Fruit fly (Drosophila melanogaster) whole organism, wandering third instar larva: ENCODE measurements around the gene Hipk.
A peak's percentile ranks its signal among the peaks of the same experiment; 100 is the strongest.

Source experiments
- Abd-B ChIP-seq: fragments of >200 bp; optimal IDR thresholded peaks from 2 replicates; lab custom pipeline; 2017; ENCODE audit warnings: missing biosample characterization, missing genetic modification characterization
- CG32264 ChIP-seq: fragments of 200-800 bp; sonication (Bioruptor generic); optimal IDR thresholded peaks from 2 replicates; lab custom pipeline; 2016; ENCODE audit warnings: missing biosample characterization, missing genetic modification characterization
- CG9705 ChIP-seq: fragments of 200-800 bp; sonication (Bioruptor generic); optimal IDR thresholded peaks from 2 replicates; lab custom pipeline; 2018; ENCODE audit warnings: missing biosample characterization, mild to moderate bottlenecking, missing genetic modification characterization
- CrebA ChIP-seq: fragments of 200-800 bp; sonication (Bioruptor generic); optimal IDR thresholded peaks from 2 replicates; lab custom pipeline; 2016; ENCODE audit warnings: missing biosample characterization, mild to moderate bottlenecking, missing genetic modification characterization, borderline replicate concordance
- Dfd ChIP-seq: fragments of >200 bp; optimal IDR thresholded peaks from 2 replicates; lab custom pipeline; 2017; ENCODE audit warnings: missing biosample characterization, missing genetic modification characterization
- Dif ChIP-seq: fragments of 200-275, 200-300 bp; sonication (Bioruptor generic); optimal IDR thresholded peaks from 2 replicates; lab custom pipeline; 2018; ENCODE audit warnings: missing biosample characterization, missing genetic modification characterization; ENCODE audit not compliant: partially characterized antibody
- GATAd ChIP-seq: sonication (Bioruptor generic); optimal IDR thresholded peaks from 2 replicates; lab custom pipeline; 2016; ENCODE audit warnings: missing biosample characterization, missing genetic modification characterization
- HLH106 ChIP-seq: fragments of 200-800 bp; optimal IDR thresholded peaks from 3 replicates; lab custom pipeline; 2019; ENCODE audit warnings: missing biosample characterization, mild to moderate bottlenecking, missing genetic modification characterization, moderate library complexity
- Hnf4 ChIP-seq: fragments of 200-800 bp; sonication (Bioruptor generic); optimal IDR thresholded peaks from 2 replicates; lab custom pipeline; 2016; ENCODE audit warnings: missing biosample characterization, mild to moderate bottlenecking, missing genetic modification characterization
- Hr78 ChIP-seq: fragments of >200 bp; optimal IDR thresholded peaks from 2 replicates; lab custom pipeline; 2017; ENCODE audit warnings: missing biosample characterization, missing genetic modification characterization
- Hr83 ChIP-seq: fragments of 200-300 bp; sonication (Bioruptor generic); optimal IDR thresholded peaks from 2 replicates; lab custom pipeline; 2016; ENCODE audit warnings: missing biosample characterization, mild to moderate bottlenecking, missing genetic modification characterization, moderate library complexity; ENCODE audit not compliant: poor library complexity, severe bottlenecking
- Jra ChIP-seq: sonication (Bioruptor generic); optimal IDR thresholded peaks from 2 replicates; lab custom pipeline; 2016; ENCODE audit warnings: missing biosample characterization, missing genetic modification characterization
- Mio ChIP-seq: sonication (Bioruptor generic); optimal IDR thresholded peaks from 2 replicates; lab custom pipeline; 2016; ENCODE audit warnings: missing biosample characterization, missing genetic modification characterization
- Myc ChIP-seq: fragments of >200 bp; optimal IDR thresholded peaks from 2 replicates; lab custom pipeline; 2017
- N ChIP-seq: fragments of >200 bp; optimal IDR thresholded peaks from 2 replicates; lab custom pipeline; 2018; ENCODE audit warnings: missing biosample characterization, missing external identifiers, missing genetic modification characterization
- OdsH ChIP-seq: fragments of 200-800 bp; sonication (Bioruptor generic); optimal IDR thresholded peaks from 2 replicates; lab custom pipeline; 2016; ENCODE audit warnings: missing biosample characterization, mild to moderate bottlenecking, missing genetic modification characterization
- Rel ChIP-seq, 2 experiments: fragments of 200-800 bp; sonication (Bioruptor generic) in 1 of 2; optimal IDR thresholded peaks; 2 replicates in 1 of 2; 3 replicates in 1 of 2; lab custom pipeline; 2016 to 2019; ENCODE audit warnings: mild to moderate bottlenecking in 2 of 2, missing biosample characterization in 2 of 2, missing genetic modification characterization in 2 of 2, moderate library complexity in 1 of 2
- Sp1 ChIP-seq: fragments of 200-800 bp; sonication (Bioruptor generic); optimal IDR thresholded peaks from 3 replicates; lab custom pipeline; 2019; ENCODE audit warnings: missing biosample characterization, mild to moderate bottlenecking, missing genetic modification characterization, moderate library complexity
- Vsx2 ChIP-seq: fragments of 200-300, 225-300 bp; sonication (Bioruptor generic); optimal IDR thresholded peaks from 2 replicates; lab custom pipeline; 2018; ENCODE audit warnings: missing biosample characterization, missing genetic modification characterization; ENCODE audit not compliant: partially characterized antibody
- br ChIP-seq: fragments of 200-800 bp; sonication (Bioruptor generic); optimal IDR thresholded peaks from 2 replicates; lab custom pipeline; 2016; ENCODE audit warnings: missing biosample characterization, missing genetic modification characterization
- brk ChIP-seq: fragments of 200-800 bp; sonication (Bioruptor generic); optimal IDR thresholded peaks from 2 replicates; lab custom pipeline; 2016; ENCODE audit warnings: missing biosample characterization, mild to moderate bottlenecking, missing genetic modification characterization
- dl ChIP-seq, 2 experiments: fragments of 175-275, 200-275 bp in 1 of 2; fragments of 200-275 bp in 1 of 2; sonication (Bioruptor generic); optimal IDR thresholded peaks; lab custom pipeline; 2018; ENCODE audit warnings: mild to moderate bottlenecking in 2 of 2, missing biosample characterization in 2 of 2, missing genetic modification characterization in 2 of 2, moderate library complexity in 2 of 2; ENCODE audit not compliant: partially characterized antibody in 2 of 2, insufficient read depth in 1 of 2
- dmrt93B ChIP-seq: fragments of 200-800 bp; sonication (Bioruptor generic); optimal IDR thresholded peaks from 2 replicates; lab custom pipeline; 2018; ENCODE audit warnings: missing biosample characterization, mild to moderate bottlenecking, missing genetic modification characterization
- dsf ChIP-seq: sonication (Bioruptor generic); optimal IDR thresholded peaks from 2 replicates; lab custom pipeline; 2016; ENCODE audit warnings: missing biosample characterization, missing genetic modification characterization, borderline replicate concordance
- ey ChIP-seq: fragments of 200-800 bp; sonication (Bioruptor generic); optimal IDR thresholded peaks from 2 replicates; lab custom pipeline; 2016; ENCODE audit warnings: missing biosample characterization, missing genetic modification characterization
- foxo ChIP-seq, 2 experiments: fragments of 200-800 bp; sonication (Bioruptor generic); optimal IDR thresholded peaks; 2 replicates in 1 of 2; 3 replicates in 1 of 2; lab custom pipeline; 2016 to 2017; ENCODE audit warnings: missing biosample characterization in 2 of 2, missing genetic modification characterization in 2 of 2
- fru ChIP-seq: fragments of 200-800 bp; sonication (Bioruptor generic); optimal IDR thresholded peaks from 3 replicates; lab custom pipeline; 2016; ENCODE audit warnings: missing biosample characterization, mild to moderate bottlenecking, missing genetic modification characterization
- h ChIP-seq: fragments of 200-800 bp; sonication (Bioruptor generic); optimal IDR thresholded peaks from 3 replicates; lab custom pipeline; 2016; ENCODE audit warnings: missing biosample characterization, mild to moderate bottlenecking, missing genetic modification characterization
- jim ChIP-seq: fragments of 175-275, 200-325 bp; sonication (Bioruptor generic); optimal IDR thresholded peaks from 2 replicates; lab custom pipeline; 2016; ENCODE audit warnings: missing biosample characterization, mild to moderate bottlenecking, missing genetic modification characterization
- lola ChIP-seq: fragments of >200 bp; optimal IDR thresholded peaks from 2 replicates; lab custom pipeline; 2017; ENCODE audit warnings: missing biosample characterization, missing genetic modification characterization
- pan ChIP-seq: fragments of >200 bp; optimal IDR thresholded peaks from 2 replicates; lab custom pipeline; 2017
- psq ChIP-seq: fragments of 200-800 bp; sonication (Bioruptor generic); optimal IDR thresholded peaks from 3 replicates; lab custom pipeline; 2017; ENCODE audit warnings: missing biosample characterization, mild to moderate bottlenecking, missing genetic modification characterization, moderate library complexity
- rgr ChIP-seq: fragments of 200-800 bp; sonication (Bioruptor generic); optimal IDR thresholded peaks from 3 replicates; lab custom pipeline; 2016; ENCODE audit warnings: missing biosample characterization, mild to moderate bottlenecking, missing genetic modification characterization
- sage ChIP-seq: fragments of 200-800 bp; sonication (Bioruptor generic); optimal IDR thresholded peaks from 2 replicates; lab custom pipeline; 2016; ENCODE audit warnings: missing biosample characterization, mild to moderate bottlenecking, missing genetic modification characterization
- sv ChIP-seq: fragments of 200-800 bp; sonication (Bioruptor generic); optimal IDR thresholded peaks from 3 replicates; lab custom pipeline; 2016; ENCODE audit warnings: missing biosample characterization, missing genetic modification characterization
- tai ChIP-seq: sonication (Bioruptor generic); optimal IDR thresholded peaks from 2 replicates; lab custom pipeline; 2016; ENCODE audit warnings: missing biosample characterization, missing genetic modification characterization
- usp ChIP-seq: fragments of >200 bp; optimal IDR thresholded peaks from 2 replicates; lab custom pipeline; 2017; ENCODE audit warnings: missing biosample characterization, missing genetic modification characterization
- woc ChIP-seq: sonication (Bioruptor generic); optimal IDR thresholded peaks from 2 replicates; lab custom pipeline; 2016; ENCODE audit warnings: missing biosample characterization, mild to moderate bottlenecking, missing genetic modification characterization

Gene Hipk

DNA sequence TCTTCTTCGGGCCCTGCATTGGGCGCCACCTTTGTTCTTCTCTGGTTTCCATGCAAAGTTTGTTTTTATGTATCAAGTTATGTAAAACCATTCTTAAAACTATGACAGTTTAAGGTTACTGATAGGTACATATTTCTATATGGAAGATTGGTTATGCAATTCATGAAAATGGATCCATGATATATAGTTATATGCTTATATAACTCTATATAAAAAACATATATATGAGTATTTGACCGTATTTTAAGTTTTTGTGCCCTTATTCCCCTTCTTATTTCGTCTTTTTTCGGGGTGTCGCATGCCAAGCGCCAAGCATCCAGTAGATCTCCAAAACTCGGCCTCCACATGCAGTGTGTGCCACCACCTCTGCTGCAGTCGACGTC, 73.2 kb downstream of the Hipk start:
- TF ChIP-seq Hnf4 (GFP tag; lab: Kevin White, UChicago), result no peak
- no peak for TF ChIP-seq foxo (GFP tag; optimal IDR thresholded peaks at IDR 0.05; lab: Kevin White, UChicago)
- no peak for TF ChIP-seq jim (GFP tag; lab: Kevin White, UChicago)
- no peak for TF ChIP-seq Mio (GFP tag; lab: Kevin White, UChicago)
- TF ChIP-seq fru (GFP tag; lab: Kevin White, UChicago), result no peak
- TF ChIP-seq Rel (GFP tag; optimal IDR thresholded peaks at IDR 0.05; lab: Kevin White, UChicago), result no peak
- no peak for TF ChIP-seq Rel (tag; optimal IDR thresholded peaks at IDR 0.05; lab: Kevin White, UChicago)
- TF ChIP-seq CG9705 (GFP tag; lab: Kevin White, UChicago), result no peak
- no peak for TF ChIP-seq br (GFP tag; lab: Kevin White, UChicago)
- no peak for TF ChIP-seq Abd-B (GFP tag; lab: Kevin White, UChicago)
- TF ChIP-seq h (GFP tag; lab: Kevin White, UChicago), result no peak
- TF ChIP-seq dl (GFP tag; optimal IDR thresholded peaks at IDR 0.05; lab: Kevin White, UChicago; ENCODE audit: insufficient read depth in 1 of 2, partially characterized antibody in 2 of 2), result no peak
- no peak for TF ChIP-seq HLH106 (tag; lab: Kevin White, UChicago)
- TF ChIP-seq sage, result no peak
- TF ChIP-seq, all 38 proteins: peak for 0

DNA sequence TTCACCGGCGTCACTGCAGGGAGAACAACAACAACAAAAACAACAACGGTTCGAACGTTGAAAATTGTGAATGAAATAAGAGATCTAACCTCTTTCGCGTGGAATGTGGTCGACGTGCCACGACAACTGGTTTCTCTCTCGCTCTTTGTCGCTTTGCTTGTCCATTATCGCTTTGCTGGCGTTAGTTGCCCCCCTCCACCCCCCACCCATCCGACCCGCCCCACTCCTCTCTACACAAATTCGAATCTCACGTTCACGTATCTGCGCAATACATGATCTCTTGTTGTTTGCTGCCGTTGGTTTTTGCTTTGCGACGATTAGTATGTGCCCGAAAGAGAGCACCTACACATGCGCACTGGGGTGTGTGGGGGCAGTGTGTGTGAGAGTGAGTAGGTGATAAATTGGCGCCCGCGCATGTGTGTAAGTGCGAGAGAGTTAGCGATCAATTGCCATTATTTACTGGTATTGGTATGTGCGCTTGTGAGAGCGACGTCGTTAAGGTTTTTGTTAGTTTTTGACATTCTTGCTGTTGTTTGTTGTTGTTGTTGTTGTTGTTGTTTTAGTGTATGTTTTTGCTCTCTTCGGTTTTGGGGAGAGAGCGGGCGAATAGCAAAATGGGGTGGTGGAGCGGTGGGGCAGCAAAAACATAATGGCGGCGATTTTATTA, 73.8 kb downstream of the Hipk start:
- peak; percentile 27 for TF ChIP-seq Sp1 (GFP tag; lab: Kevin White, UChicago)
- TF ChIP-seq Myc (lab: Kevin White, UChicago), result no peak
- TF ChIP-seq h (GFP tag; lab: Kevin White, UChicago), result peak; percentile 20
- no peak for TF ChIP-seq Dfd
- TF ChIP-seq sage, result no peak
- TF ChIP-seq foxo (GFP tag; optimal IDR thresholded peaks at IDR 0.05; lab: Kevin White, UChicago), result peak in 1 of 2 experiments; percentile 2
- TF ChIP-seq dsf (GFP tag; lab: Kevin White, UChicago), result no peak
- no peak for TF ChIP-seq GATAd
- peak; percentile 6 for TF ChIP-seq HLH106 (tag; lab: Kevin White, UChicago)
- peak; percentile 2 for TF ChIP-seq Hr78
- TF ChIP-seq woc (GFP tag; lab: Kevin White, UChicago), result no peak
- peak; percentile 85 for TF ChIP-seq N
- TF ChIP-seq OdsH, result no peak
- TF ChIP-seq Mio (GFP tag; lab: Kevin White, UChicago), result no peak
- no peak for TF ChIP-seq sv
- TF ChIP-seq CG9705 (GFP tag; lab: Kevin White, UChicago), result no peak
- peak; percentile 94 for TF ChIP-seq Dif (GFP tag; lab: Kevin White, UChicago)
- peak; percentile 34 for TF ChIP-seq rgr (GFP tag; lab: Kevin White, UChicago)
- TF ChIP-seq ey (GFP tag; lab: Kevin White, UChicago), result no peak
- peak; percentile 53 for TF ChIP-seq fru (GFP tag; lab: Kevin White, UChicago)
- TF ChIP-seq usp, result no peak
- TF ChIP-seq CG32264 (GFP tag; lab: Kevin White, UChicago), result no peak
- TF ChIP-seq dmrt93B (GFP tag; lab: Kevin White, UChicago), result no peak
- no peak for TF ChIP-seq Abd-B (GFP tag; lab: Kevin White, UChicago)
- TF ChIP-seq Hnf4 (GFP tag; lab: Kevin White, UChicago), result no peak
- TF ChIP-seq tai (GFP tag; lab: Kevin White, UChicago), result no peak
- TF ChIP-seq psq (GFP tag; lab: Kevin White, UChicago), result peak; percentile 71
- TF ChIP-seq brk (GFP tag; lab: Kevin White, UChicago), result peak; percentile 40
- peak; percentile 87 for TF ChIP-seq Vsx2 (GFP tag; lab: Kevin White, UChicago)
- TF ChIP-seq dl (GFP tag; optimal IDR thresholded peaks at IDR 0.05; lab: Kevin White, UChicago; ENCODE audit: insufficient read depth in 1 of 2, partially characterized antibody in 2 of 2), result peak in 1 of 2 experiments; percentile 76
- TF ChIP-seq Rel (GFP tag; optimal IDR thresholded peaks at IDR 0.05; lab: Kevin White, UChicago), result no peak
- TF ChIP-seq Rel (tag; optimal IDR thresholded peaks at IDR 0.05; lab: Kevin White, UChicago), result peak; percentile 66
- TF ChIP-seq jim (GFP tag; lab: Kevin White, UChicago), result no peak
- TF ChIP-seq Jra (GFP tag; lab: Kevin White, UChicago), result no peak
- peak; percentile 12 for TF ChIP-seq br (GFP tag; lab: Kevin White, UChicago)
- TF ChIP-seq pan (lab: Kevin White, UChicago), result no peak
- TF ChIP-seq Hr83 (GFP tag; lab: Kevin White, UChicago), result peak; percentile 3
- TF ChIP-seq CrebA (GFP tag; lab: Kevin White, UChicago), result peak; percentile 76
- TF ChIP-seq lola (GFP tag; lab: Kevin White, UChicago), result no peak
